Worm (Caenorhabditis elegans): ENCODE data around the gene M03F4.6.

M03F4.6 gene

DNA sequence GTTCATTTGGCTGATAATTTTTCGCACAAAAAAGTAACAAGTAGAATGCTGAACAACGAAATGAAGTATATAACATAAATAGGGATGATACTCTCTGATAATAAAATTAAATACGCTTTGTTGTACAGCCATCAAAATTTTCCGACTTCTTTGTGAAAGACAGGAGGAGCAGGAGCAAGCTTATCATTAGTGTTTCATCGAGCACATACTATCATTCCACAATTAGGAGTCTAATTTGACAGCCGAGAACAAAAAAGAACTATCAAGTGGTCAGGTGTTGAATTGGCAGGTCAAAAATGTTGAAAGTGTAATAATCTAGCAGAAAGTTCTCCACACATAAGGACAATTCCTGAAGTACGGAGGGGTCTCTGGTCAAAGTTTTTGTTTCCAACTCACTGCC lies 41.0 kb downstream of the M03F4.6 start:
- no peak for TF ChIP-seq efl-1 (optimal IDR thresholded peaks at IDR 0.05)
- no peak for TF ChIP-seq efl-1 (GFP tag; optimal IDR thresholded peaks at IDR 0.05 in 1 of 2)
- TF ChIP-seq lin-15B (tag; optimal IDR thresholded peaks at IDR 0.05) = no peak
- TF ChIP-seq lsy-2 (tag; optimal IDR thresholded peaks at IDR 0.05) = no peak
- no peak for TF ChIP-seq fkh-4 (tag; optimal IDR thresholded peaks at IDR 0.05; ENCODE audit: borderline replicate concordance)
- no peak for TF ChIP-seq unc-130 (tag; optimal IDR thresholded peaks at IDR 0.05)
- TF ChIP-seq unc-98 (GFP tag; IDR thresholded peaks at IDR 0.05) = no peak
- no peak for TF ChIP-seq nhr-11 (tag; optimal IDR thresholded peaks at IDR 0.05)
- no peak for TF ChIP-seq ama-1 (optimal IDR thresholded peaks at IDR 0.05)
- no peak for TF ChIP-seq zag-1 (tag; optimal IDR thresholded peaks at IDR 0.05)
- TF ChIP-seq ceh-8 (GFP tag; optimal IDR thresholded peaks at IDR 0.05) = no peak
- TF ChIP-seq isw-1 (GFP tag; IDR thresholded peaks at IDR 0.05) = no peak
- TF ChIP-seq grh-1 (GFP tag; IDR thresholded peaks at IDR 0.05) = no peak

DNA sequence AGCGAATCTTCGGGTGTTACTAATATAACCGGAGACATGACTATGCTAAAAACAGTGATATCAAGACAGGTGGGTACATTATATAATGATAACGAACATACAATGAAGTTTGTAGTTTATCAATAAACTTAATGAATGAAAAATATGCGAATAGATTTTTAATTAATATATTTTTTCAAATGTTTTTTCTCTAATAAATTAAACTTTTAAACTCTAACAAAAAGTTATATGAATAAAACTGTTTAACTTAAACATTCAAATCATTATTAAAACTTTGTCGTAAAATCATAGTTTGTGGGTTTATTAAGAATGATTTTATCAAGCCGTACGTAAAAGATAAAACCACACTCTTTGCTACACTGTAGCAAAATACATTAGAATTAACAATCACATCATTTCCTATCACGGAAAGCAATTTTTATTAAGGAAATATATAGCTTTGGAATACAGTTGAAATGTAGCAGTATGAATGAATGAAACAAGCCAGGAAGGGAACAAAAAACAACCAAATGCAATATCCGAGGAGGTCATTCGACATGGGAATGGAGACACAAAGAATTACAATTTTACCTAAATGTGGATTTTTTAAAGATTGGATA lies 48.1 kb downstream of the M03F4.6 start, which contains the start of gene K05B2.4:
Gene K05B2.4 (minus strand): TSS at position 51 of the 599 bp plus-strand sequence.
- TF ChIP-seq efl-1 (optimal IDR thresholded peaks at IDR 0.05) (no peak), efl-1 (GFP tag; optimal IDR thresholded peaks at IDR 0.05 in 1 of 2) (peak in 1 of 2 experiments; percentile 91), skn-1 (tag; optimal IDR thresholded peaks at IDR 0.05) (no peak), fkh-10 (GFP tag; optimal IDR thresholded peaks at IDR 0.05) (no peak)

DNA sequence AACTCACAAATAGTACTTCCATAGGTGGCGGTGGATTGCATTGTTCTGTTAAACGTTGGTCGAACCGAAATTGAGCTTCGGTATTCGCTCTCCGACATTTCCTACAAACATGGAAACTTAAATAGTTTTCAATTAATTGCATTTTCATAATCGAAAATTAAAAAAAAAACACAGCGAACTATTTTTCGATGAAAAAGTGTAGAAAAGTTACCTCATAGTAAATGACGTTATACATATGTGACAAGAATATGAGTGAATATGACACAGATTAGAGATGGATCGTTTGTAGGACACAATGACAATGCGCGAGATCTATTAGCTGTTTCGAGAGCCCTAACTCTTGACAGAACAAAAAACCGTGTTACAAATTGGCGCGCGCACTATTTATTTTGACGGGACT lies 53.2 kb downstream of the M03F4.6 start, which contains the start of gene ifa-4:
Gene ifa-4 (minus strand): TSS at position 101 of the 400 bp plus-strand sequence.
- TF ChIP-seq ztf-4 (tag; optimal IDR thresholded peaks at IDR 0.05) (no peak), nhr-47 (tag; optimal IDR thresholded peaks at IDR 0.05) (no peak), unc-86 (tag; optimal IDR thresholded peaks at IDR 0.05) (no peak), hlh-4 (tag; optimal IDR thresholded peaks at IDR 0.05) (no peak), lsy-2 (tag; optimal IDR thresholded peaks at IDR 0.05) (no peak), aly-2 (tag; optimal IDR thresholded peaks at IDR 0.05) (no peak), ets-5 (GFP tag; IDR thresholded peaks at IDR 0.05) (no peak), ceh-90 (tag; optimal IDR thresholded peaks at IDR 0.05) (no peak), mef-2 (tag; optimal IDR thresholded peaks at IDR 0.05) (no peak)

- TF ChIP-seq efl-1 (optimal IDR thresholded peaks at IDR 0.05) = no peak
- TF ChIP-seq efl-1 (GFP tag; optimal IDR thresholded peaks at IDR 0.05 in 1 of 2) = peak in 1 of 2 experiments; percentile 54
- no peak for TF ChIP-seq fkh-10 (GFP tag; optimal IDR thresholded peaks at IDR 0.05)
- no peak for TF ChIP-seq ceh-88 (GFP tag; IDR thresholded peaks at IDR 0.05)
These were observed 54.7 kb downstream of the M03F4.6 start for ce11 chrX:4914464-4914863.
